Fruit fly (Drosophila melanogaster) whole organism, wandering third instar larva: ENCODE measurements around the gene CG43219.

Source experiments
- Abd-B ChIP-seq: fragments of >200 bp; optimal IDR thresholded peaks from 2 replicates; lab custom pipeline; 2017; ENCODE audit warnings: missing biosample characterization, missing genetic modification characterization
- CG32264 ChIP-seq: fragments of 200-800 bp; sonication (Bioruptor generic); optimal IDR thresholded peaks from 2 replicates; lab custom pipeline; 2016; ENCODE audit warnings: missing biosample characterization, missing genetic modification characterization
- CG9705 ChIP-seq: fragments of 200-800 bp; sonication (Bioruptor generic); optimal IDR thresholded peaks from 2 replicates; lab custom pipeline; 2018; ENCODE audit warnings: missing biosample characterization, mild to moderate bottlenecking, missing genetic modification characterization
- CrebA ChIP-seq: fragments of 200-800 bp; sonication (Bioruptor generic); optimal IDR thresholded peaks from 2 replicates; lab custom pipeline; 2016; ENCODE audit warnings: missing biosample characterization, mild to moderate bottlenecking, missing genetic modification characterization, borderline replicate concordance
- Dfd ChIP-seq: fragments of >200 bp; optimal IDR thresholded peaks from 2 replicates; lab custom pipeline; 2017; ENCODE audit warnings: missing biosample characterization, missing genetic modification characterization
- Dif ChIP-seq: fragments of 200-275, 200-300 bp; sonication (Bioruptor generic); optimal IDR thresholded peaks from 2 replicates; lab custom pipeline; 2018; ENCODE audit warnings: missing biosample characterization, missing genetic modification characterization; ENCODE audit not compliant: partially characterized antibody
- GATAd ChIP-seq: sonication (Bioruptor generic); optimal IDR thresholded peaks from 2 replicates; lab custom pipeline; 2016; ENCODE audit warnings: missing biosample characterization, missing genetic modification characterization
- HLH106 ChIP-seq: fragments of 200-800 bp; optimal IDR thresholded peaks from 3 replicates; lab custom pipeline; 2019; ENCODE audit warnings: missing biosample characterization, mild to moderate bottlenecking, missing genetic modification characterization, moderate library complexity
- Hnf4 ChIP-seq: fragments of 200-800 bp; sonication (Bioruptor generic); optimal IDR thresholded peaks from 2 replicates; lab custom pipeline; 2016; ENCODE audit warnings: missing biosample characterization, mild to moderate bottlenecking, missing genetic modification characterization
- Hr78 ChIP-seq: fragments of >200 bp; optimal IDR thresholded peaks from 2 replicates; lab custom pipeline; 2017; ENCODE audit warnings: missing biosample characterization, missing genetic modification characterization
- Hr83 ChIP-seq: fragments of 200-300 bp; sonication (Bioruptor generic); optimal IDR thresholded peaks from 2 replicates; lab custom pipeline; 2016; ENCODE audit warnings: missing biosample characterization, mild to moderate bottlenecking, missing genetic modification characterization, moderate library complexity; ENCODE audit not compliant: poor library complexity, severe bottlenecking
- Jra ChIP-seq: sonication (Bioruptor generic); optimal IDR thresholded peaks from 2 replicates; lab custom pipeline; 2016; ENCODE audit warnings: missing biosample characterization, missing genetic modification characterization
- Mio ChIP-seq: sonication (Bioruptor generic); optimal IDR thresholded peaks from 2 replicates; lab custom pipeline; 2016; ENCODE audit warnings: missing biosample characterization, missing genetic modification characterization
- Myc ChIP-seq: fragments of >200 bp; optimal IDR thresholded peaks from 2 replicates; lab custom pipeline; 2017
- N ChIP-seq: fragments of >200 bp; optimal IDR thresholded peaks from 2 replicates; lab custom pipeline; 2018; ENCODE audit warnings: missing biosample characterization, missing external identifiers, missing genetic modification characterization
- OdsH ChIP-seq: fragments of 200-800 bp; sonication (Bioruptor generic); optimal IDR thresholded peaks from 2 replicates; lab custom pipeline; 2016; ENCODE audit warnings: missing biosample characterization, mild to moderate bottlenecking, missing genetic modification characterization
- Rel ChIP-seq, 2 experiments: fragments of 200-800 bp; sonication (Bioruptor generic) in 1 of 2; optimal IDR thresholded peaks; 2 replicates in 1 of 2; 3 replicates in 1 of 2; lab custom pipeline; 2016 to 2019; ENCODE audit warnings: mild to moderate bottlenecking in 2 of 2, missing biosample characterization in 2 of 2, missing genetic modification characterization in 2 of 2, moderate library complexity in 1 of 2
- Sp1 ChIP-seq: fragments of 200-800 bp; sonication (Bioruptor generic); optimal IDR thresholded peaks from 3 replicates; lab custom pipeline; 2019; ENCODE audit warnings: missing biosample characterization, mild to moderate bottlenecking, missing genetic modification characterization, moderate library complexity
- Vsx2 ChIP-seq: fragments of 200-300, 225-300 bp; sonication (Bioruptor generic); optimal IDR thresholded peaks from 2 replicates; lab custom pipeline; 2018; ENCODE audit warnings: missing biosample characterization, missing genetic modification characterization; ENCODE audit not compliant: partially characterized antibody
- br ChIP-seq: fragments of 200-800 bp; sonication (Bioruptor generic); optimal IDR thresholded peaks from 2 replicates; lab custom pipeline; 2016; ENCODE audit warnings: missing biosample characterization, missing genetic modification characterization
- dl ChIP-seq, 2 experiments: fragments of 175-275, 200-275 bp in 1 of 2; fragments of 200-275 bp in 1 of 2; sonication (Bioruptor generic); optimal IDR thresholded peaks; lab custom pipeline; 2018; ENCODE audit warnings: mild to moderate bottlenecking in 2 of 2, missing biosample characterization in 2 of 2, missing genetic modification characterization in 2 of 2, moderate library complexity in 2 of 2; ENCODE audit not compliant: partially characterized antibody in 2 of 2, insufficient read depth in 1 of 2
- dmrt93B ChIP-seq: fragments of 200-800 bp; sonication (Bioruptor generic); optimal IDR thresholded peaks from 2 replicates; lab custom pipeline; 2018; ENCODE audit warnings: missing biosample characterization, mild to moderate bottlenecking, missing genetic modification characterization
- dsf ChIP-seq: sonication (Bioruptor generic); optimal IDR thresholded peaks from 2 replicates; lab custom pipeline; 2016; ENCODE audit warnings: missing biosample characterization, missing genetic modification characterization, borderline replicate concordance
- ey ChIP-seq: fragments of 200-800 bp; sonication (Bioruptor generic); optimal IDR thresholded peaks from 2 replicates; lab custom pipeline; 2016; ENCODE audit warnings: missing biosample characterization, missing genetic modification characterization
- foxo ChIP-seq, 2 experiments: fragments of 200-800 bp; sonication (Bioruptor generic); optimal IDR thresholded peaks; 2 replicates in 1 of 2; 3 replicates in 1 of 2; lab custom pipeline; 2016 to 2017; ENCODE audit warnings: missing biosample characterization in 2 of 2, missing genetic modification characterization in 2 of 2
- fru ChIP-seq: fragments of 200-800 bp; sonication (Bioruptor generic); optimal IDR thresholded peaks from 3 replicates; lab custom pipeline; 2016; ENCODE audit warnings: missing biosample characterization, mild to moderate bottlenecking, missing genetic modification characterization
- h ChIP-seq: fragments of 200-800 bp; sonication (Bioruptor generic); optimal IDR thresholded peaks from 3 replicates; lab custom pipeline; 2016; ENCODE audit warnings: missing biosample characterization, mild to moderate bottlenecking, missing genetic modification characterization
- jim ChIP-seq: fragments of 175-275, 200-325 bp; sonication (Bioruptor generic); optimal IDR thresholded peaks from 2 replicates; lab custom pipeline; 2016; ENCODE audit warnings: missing biosample characterization, mild to moderate bottlenecking, missing genetic modification characterization
- lola ChIP-seq: fragments of >200 bp; optimal IDR thresholded peaks from 2 replicates; lab custom pipeline; 2017; ENCODE audit warnings: missing biosample characterization, missing genetic modification characterization
- pan ChIP-seq: fragments of >200 bp; optimal IDR thresholded peaks from 2 replicates; lab custom pipeline; 2017
- psq ChIP-seq: fragments of 200-800 bp; sonication (Bioruptor generic); optimal IDR thresholded peaks from 3 replicates; lab custom pipeline; 2017; ENCODE audit warnings: missing biosample characterization, mild to moderate bottlenecking, missing genetic modification characterization, moderate library complexity
- rgr ChIP-seq: fragments of 200-800 bp; sonication (Bioruptor generic); optimal IDR thresholded peaks from 3 replicates; lab custom pipeline; 2016; ENCODE audit warnings: missing biosample characterization, mild to moderate bottlenecking, missing genetic modification characterization
- sage ChIP-seq: fragments of 200-800 bp; sonication (Bioruptor generic); optimal IDR thresholded peaks from 2 replicates; lab custom pipeline; 2016; ENCODE audit warnings: missing biosample characterization, mild to moderate bottlenecking, missing genetic modification characterization
- tai ChIP-seq: sonication (Bioruptor generic); optimal IDR thresholded peaks from 2 replicates; lab custom pipeline; 2016; ENCODE audit warnings: missing biosample characterization, missing genetic modification characterization
- usp ChIP-seq: fragments of >200 bp; optimal IDR thresholded peaks from 2 replicates; lab custom pipeline; 2017; ENCODE audit warnings: missing biosample characterization, missing genetic modification characterization
- woc ChIP-seq: sonication (Bioruptor generic); optimal IDR thresholded peaks from 2 replicates; lab custom pipeline; 2016; ENCODE audit warnings: missing biosample characterization, mild to moderate bottlenecking, missing genetic modification characterization

Gene CG43219

dm6 chr3L:21256062-21257023 is 36.1 kb downstream of the CG43219 start:
- TF ChIP-seq CG32264 (GFP tag; lab: Kevin White, UChicago): no peak
- TF ChIP-seq tai: peak; percentile 22
- no peak for TF ChIP-seq jim (GFP tag; lab: Kevin White, UChicago)
- TF ChIP-seq dmrt93B (GFP tag; lab: Kevin White, UChicago): no peak
- TF ChIP-seq lola (GFP tag; lab: Kevin White, UChicago): no peak
- TF ChIP-seq GATAd (GFP tag; lab: Kevin White, UChicago): no peak
- TF ChIP-seq sage (GFP tag; lab: Kevin White, UChicago): no peak
- no peak for TF ChIP-seq Rel (GFP tag; optimal IDR thresholded peaks at IDR 0.05; lab: Kevin White, UChicago)
- TF ChIP-seq Rel (tag; optimal IDR thresholded peaks at IDR 0.05; lab: Kevin White, UChicago): peak; percentile 5
- TF ChIP-seq foxo (GFP tag; optimal IDR thresholded peaks at IDR 0.05; lab: Kevin White, UChicago): peak in 1 of 2 experiments; percentile 52
- TF ChIP-seq CrebA (GFP tag; lab: Kevin White, UChicago): no peak
- no peak for TF ChIP-seq Myc (lab: Kevin White, UChicago)
- peak; percentile 34 for TF ChIP-seq ey (GFP tag; lab: Kevin White, UChicago)
- no peak for TF ChIP-seq pan (lab: Kevin White, UChicago)
- TF ChIP-seq Sp1: peak; percentile 30
- peak; percentile 61 for TF ChIP-seq h (GFP tag; lab: Kevin White, UChicago)
- no peak for TF ChIP-seq Hr78 (GFP tag; lab: Kevin White, UChicago)
- TF ChIP-seq CG9705: peak; percentile 9
- no peak for TF ChIP-seq Mio (GFP tag; lab: Kevin White, UChicago)
- peak; percentile 58 for TF ChIP-seq HLH106 (tag; lab: Kevin White, UChicago)
- peak; percentile 45 for TF ChIP-seq rgr (GFP tag; lab: Kevin White, UChicago)
- TF ChIP-seq usp (GFP tag; lab: Kevin White, UChicago): no peak
- TF ChIP-seq Abd-B (GFP tag; lab: Kevin White, UChicago): no peak
- peak; percentile 30 for TF ChIP-seq Hnf4 (GFP tag; lab: Kevin White, UChicago)
- TF ChIP-seq Dfd (GFP tag; lab: Kevin White, UChicago): no peak
- TF ChIP-seq br: peak; percentile 11
- no peak for TF ChIP-seq dl (GFP tag; optimal IDR thresholded peaks at IDR 0.05; lab: Kevin White, UChicago; ENCODE audit: insufficient read depth in 1 of 2, partially characterized antibody in 2 of 2)
- TF ChIP-seq dsf (GFP tag; lab: Kevin White, UChicago): no peak
- TF ChIP-seq fru (GFP tag; lab: Kevin White, UChicago): peak; percentile 50
- TF ChIP-seq Hr83 (GFP tag; lab: Kevin White, UChicago): no peak
- no peak for TF ChIP-seq Vsx2 (GFP tag; lab: Kevin White, UChicago)
- no peak for TF ChIP-seq OdsH (GFP tag; lab: Kevin White, UChicago)
- no peak for TF ChIP-seq Dif (GFP tag; lab: Kevin White, UChicago)
- TF ChIP-seq Jra: no peak
- no peak for TF ChIP-seq woc (GFP tag; lab: Kevin White, UChicago)

- TF ChIP-seq usp (GFP tag; lab: Kevin White, UChicago): no peak
- no peak for TF ChIP-seq br
- TF ChIP-seq Abd-B (GFP tag; lab: Kevin White, UChicago): no peak
- TF ChIP-seq lola (GFP tag; lab: Kevin White, UChicago): no peak
- TF ChIP-seq Myc (lab: Kevin White, UChicago): no peak
- no peak for TF ChIP-seq CrebA (GFP tag; lab: Kevin White, UChicago)
- no peak for TF ChIP-seq foxo (GFP tag; optimal IDR thresholded peaks at IDR 0.05; lab: Kevin White, UChicago)
- TF ChIP-seq dl (GFP tag; optimal IDR thresholded peaks at IDR 0.05; lab: Kevin White, UChicago; ENCODE audit: insufficient read depth in 1 of 2, partially characterized antibody in 2 of 2): no peak
- no peak for TF ChIP-seq N (GFP tag; lab: Kevin White, UChicago)
- TF ChIP-seq dsf (GFP tag; lab: Kevin White, UChicago): no peak
- TF ChIP-seq psq (GFP tag; lab: Kevin White, UChicago): no peak
- TF ChIP-seq pan (lab: Kevin White, UChicago): no peak
- TF ChIP-seq, all 38 proteins: peak for 0
These were observed 37.5 kb downstream of the CG43219 start, which contains the start of gene CG43218 for dm6 chr3L:21257731-21258130. Gene CG43218 (plus strand): TSS chr3L:21258020.
